Worm (Caenorhabditis elegans) whole organism, midembryonic: Measurements from ENCODE around the gene F58H1.8.
A peak's percentile ranks its signal among the peaks of the same experiment; 100 is the strongest.

Experiments used
- T22C8.4 ChIP-seq: fragments of 200-800 bp; sonication (Bioruptor generic); IDR thresholded peaks from 2 replicates; pipeline ENCODE4 v1.3.6; 2022; ENCODE audit warnings: missing genetic modification characterization, missing compliant biosample characterization
- cog-1 ChIP-seq: sonication (generic microtip); optimal IDR thresholded peaks from 2 replicates; lab custom pipeline; 2016; ENCODE audit warnings: missing genetic modification characterization, missing compliant biosample characterization
- flt-1 ChIP-seq: fragments of 200-800 bp; sonication (Bioruptor generic); IDR thresholded peaks from 2 replicates; pipeline ENCODE4 v1.3.6; 2022; ENCODE audit warnings: missing genetic modification characterization, missing compliant biosample characterization
- klf-2 ChIP-seq: fragments of 200-800 bp; sonication (Bioruptor generic); conservative IDR thresholded peaks from 2 replicates; pipeline ENCODE4 v1.3.6; 2022; ENCODE audit warnings: missing genetic modification reagents, missing genetic modification characterization, missing compliant biosample characterization
- med-1 ChIP-seq: sonication (generic microtip); optimal IDR thresholded peaks from 2 replicates; lab custom pipeline; 2017; ENCODE audit warnings: missing genetic modification characterization, mild to moderate bottlenecking, missing compliant biosample characterization, antibody characterized with exemption, missing genetic modification reagents; ENCODE audit not compliant: insufficient read depth
- ref-1 ChIP-seq: fragments of 200-800 bp; sonication (Bioruptor generic); conservative IDR thresholded peaks from 2 replicates; pipeline ENCODE4 v1.3.6; 2022; ENCODE audit warnings: missing genetic modification reagents, missing genetic modification characterization, missing compliant biosample characterization
- tab-1 ChIP-seq: fragments of 200-800 bp; sonication (Bioruptor generic); IDR thresholded peaks from 2 replicates; pipeline ENCODE4 v1.3.6; 2022; ENCODE audit warnings: missing genetic modification characterization, missing compliant biosample characterization
- ztf-23 ChIP-seq: fragments of 200-800 bp; sonication (Bioruptor generic); IDR thresholded peaks from 2 replicates; pipeline ENCODE4 v1.3.6; 2022; ENCODE audit warnings: missing genetic modification reagents, missing genetic modification characterization, missing compliant biosample characterization
- ztf-29 ChIP-seq: fragments of 200-800 bp; sonication (Bioruptor generic); IDR thresholded peaks from 2 replicates; pipeline ENCODE4 v1.3.6; 2022; ENCODE audit warnings: missing genetic modification reagents, missing genetic modification characterization, missing compliant biosample characterization

The F58H1.8 gene

DNA sequence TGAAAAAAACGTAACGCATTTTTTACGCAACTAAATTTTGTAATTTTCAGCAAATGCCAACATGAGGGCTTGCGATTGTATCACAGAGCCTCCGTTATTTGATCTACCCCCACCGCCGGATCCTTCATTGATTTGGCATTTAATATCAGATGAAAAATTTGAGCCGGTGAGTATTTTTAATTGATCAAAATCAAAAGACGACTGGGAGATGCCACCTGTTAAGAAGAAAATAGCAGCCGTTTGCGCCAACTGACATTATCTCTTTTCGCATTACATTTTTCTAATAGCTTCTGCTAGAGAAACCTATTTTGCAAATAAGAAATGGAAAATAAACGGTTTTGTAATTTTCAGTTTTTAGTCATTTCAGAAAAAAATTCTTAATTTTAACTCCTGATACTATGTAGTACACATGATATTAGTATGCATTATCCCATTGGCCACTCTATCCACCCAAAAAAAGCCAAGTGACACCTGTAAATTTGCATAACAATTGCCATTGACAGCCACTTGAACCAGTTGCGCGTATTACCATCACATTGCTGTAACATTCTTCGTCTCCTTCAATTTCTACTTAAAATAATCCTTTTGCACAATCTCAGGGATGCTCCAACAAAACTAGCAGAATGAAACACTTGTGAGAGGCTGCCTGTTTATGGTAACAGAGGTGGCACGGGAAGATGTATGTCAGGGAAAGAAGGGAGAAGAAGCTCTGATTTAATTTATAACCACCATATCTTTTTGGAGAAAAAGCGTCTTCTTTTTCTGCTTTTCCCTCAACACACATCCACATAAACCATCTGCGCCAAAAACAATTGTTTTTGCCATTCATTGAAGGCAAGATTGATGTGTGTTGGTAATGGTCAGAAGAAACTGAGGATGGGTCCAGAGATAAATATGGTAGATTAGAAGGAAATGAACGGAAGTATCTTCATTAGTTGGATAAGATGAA, 23.7 kb downstream of the F58H1.8 start, which contains the start of gene F58H1.5:
TSS of gene F58H1.5 (plus strand) at position 51 of the 949 bp plus-strand sequence.
- TF ChIP-seq T22C8.4 = no peak
- no peak for TF ChIP-seq med-1
- no peak for TF ChIP-seq cog-1 (tag; lab: Kevin White, UChicago)
- TF ChIP-seq tab-1 (GFP tag; lab: Robert Waterston, UW) = no peak
- no peak for TF ChIP-seq klf-2 (GFP tag; lab: Robert Waterston, UW)
- no peak for TF ChIP-seq ref-1
- TF ChIP-seq flt-1 (GFP tag; lab: Robert Waterston, UW) = no peak
- no peak for TF ChIP-seq ztf-29 (GFP tag; lab: Robert Waterston, UW)
- TF ChIP-seq ztf-23 (GFP tag; lab: Robert Waterston, UW) = no peak

DNA sequence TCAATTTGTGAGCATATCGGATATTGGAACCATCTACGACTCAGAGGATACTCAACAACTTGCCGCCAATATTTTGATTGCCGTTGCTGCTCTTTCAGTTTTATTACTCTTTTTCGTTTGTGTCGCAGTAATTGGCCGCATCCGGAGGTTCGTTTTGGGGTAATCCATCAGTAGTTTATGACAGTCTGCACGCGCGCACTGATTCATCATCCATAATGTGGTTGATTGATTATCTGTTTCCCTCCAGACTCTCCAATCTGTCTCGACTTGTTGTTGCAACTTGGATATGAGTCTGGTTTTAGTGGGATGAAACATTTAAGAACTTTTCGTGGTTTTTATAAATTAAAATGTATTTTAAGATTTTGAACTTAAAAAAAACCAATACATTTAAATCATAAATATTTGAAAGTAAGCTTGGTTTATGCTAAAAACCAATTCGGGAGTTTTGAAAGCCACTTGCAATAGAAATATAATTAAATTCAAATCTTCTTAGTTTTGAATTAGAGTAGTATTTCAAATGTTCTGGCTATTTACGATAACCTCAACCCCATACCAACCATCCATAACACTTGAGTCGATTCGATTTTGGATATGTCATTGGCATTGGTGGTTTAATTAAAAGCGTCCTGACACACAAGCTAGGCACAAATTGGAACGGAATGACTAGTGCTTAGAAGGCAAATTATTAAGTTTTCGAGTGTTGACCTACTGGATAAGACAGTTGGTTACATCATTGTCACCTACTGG, 25.3 kb downstream of the F58H1.8 start:
- TF ChIP-seq med-1 = no peak
- TF ChIP-seq klf-2 (GFP tag; lab: Robert Waterston, UW) = no peak
- TF ChIP-seq T22C8.4 = no peak
- no peak for TF ChIP-seq cog-1 (tag; lab: Kevin White, UChicago)
- TF ChIP-seq tab-1 (GFP tag; lab: Robert Waterston, UW) = no peak
- no peak for TF ChIP-seq ztf-23 (GFP tag; lab: Robert Waterston, UW)
- no peak for TF ChIP-seq flt-1 (GFP tag; lab: Robert Waterston, UW)

DNA sequence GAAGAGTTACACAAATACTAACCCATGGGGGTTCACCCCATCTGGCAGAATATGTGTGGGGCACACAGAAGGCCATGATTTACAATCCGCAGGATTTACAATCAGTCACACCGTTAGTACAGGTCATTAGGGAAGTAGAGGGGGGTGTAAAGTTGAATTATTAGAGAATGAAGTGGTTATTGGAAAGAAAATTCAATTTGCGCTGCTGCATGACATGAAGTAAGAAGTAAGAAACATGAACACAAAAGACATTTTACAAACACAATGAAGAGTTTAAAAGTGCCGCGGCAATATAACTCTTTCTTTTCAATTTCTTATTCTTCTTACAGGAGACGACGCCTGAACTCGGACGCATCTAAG, 25.9 kb downstream of the F58H1.8 start:
- no peak for TF ChIP-seq ztf-29 (GFP tag; lab: Robert Waterston, UW)
- no peak for TF ChIP-seq tab-1 (GFP tag; lab: Robert Waterston, UW)
- no peak for TF ChIP-seq flt-1 (GFP tag; lab: Robert Waterston, UW)
- no peak for TF ChIP-seq ref-1
- no peak for TF ChIP-seq klf-2 (GFP tag; lab: Robert Waterston, UW)
- TF ChIP-seq T22C8.4 = no peak
- TF ChIP-seq cog-1 (tag; lab: Kevin White, UChicago) = no peak
- no peak for TF ChIP-seq ztf-23 (GFP tag; lab: Robert Waterston, UW)
- no peak for TF ChIP-seq med-1

DNA sequence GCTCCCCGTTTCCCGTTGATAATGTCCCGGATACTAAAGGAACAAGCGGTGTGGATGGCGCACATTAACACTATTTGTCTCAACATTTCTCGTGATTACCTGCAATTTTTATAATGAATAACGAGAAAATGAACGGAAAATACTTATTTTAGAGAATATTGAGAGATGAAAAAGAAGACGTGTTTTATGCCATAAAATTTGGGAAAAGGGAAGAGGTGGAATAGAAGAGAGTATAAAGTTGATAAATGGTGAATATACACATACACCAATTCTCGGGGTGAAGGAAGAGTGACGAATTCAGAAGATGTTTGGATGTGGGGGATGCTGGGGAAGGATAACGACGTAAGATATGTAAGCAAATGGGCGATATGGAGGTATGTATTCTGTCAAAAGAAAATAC, 29.8 kb downstream of the F58H1.8 start, which contains the start of gene F58H1.7:
TSS of gene F58H1.7 (minus strand) at position 101 of the 400 bp plus-strand sequence.
- TF ChIP-seq tab-1 (GFP tag; lab: Robert Waterston, UW) (no peak), med-1 (no peak), ztf-23 (GFP tag; lab: Robert Waterston, UW) (no peak), T22C8.4 (no peak), flt-1 (GFP tag; lab: Robert Waterston, UW) (no peak), ref-1 (no peak), cog-1 (tag; lab: Kevin White, UChicago) (no peak), ztf-29 (GFP tag; lab: Robert Waterston, UW) (no peak), klf-2 (GFP tag; lab: Robert Waterston, UW) (no peak)

DNA sequence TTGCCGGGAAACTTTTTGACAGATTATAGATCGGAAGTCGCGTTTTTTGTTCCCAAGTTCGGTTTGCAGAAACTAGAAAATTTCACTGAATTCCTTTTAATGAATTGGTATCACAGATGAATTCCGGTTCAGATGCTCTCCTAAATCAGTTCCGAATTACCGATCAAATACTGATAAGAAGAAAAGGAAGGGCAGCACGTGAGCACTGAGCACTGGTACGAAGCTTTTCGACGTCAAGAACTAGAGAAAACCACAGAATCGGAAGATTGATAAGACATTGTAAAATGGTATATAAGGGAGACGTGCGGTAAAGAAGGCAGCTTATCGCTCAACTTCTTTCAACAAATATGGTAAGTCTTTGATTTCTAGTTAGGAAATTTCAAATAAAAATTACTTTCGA, 40.3 kb downstream of the F58H1.8 start, which contains the start of gene cpr-1:
TSS of gene cpr-1 (plus strand) at position 319 of the 400 bp plus-strand sequence.
- TF ChIP-seq klf-2 (GFP tag; lab: Robert Waterston, UW) = no peak
- TF ChIP-seq ztf-23 (GFP tag; lab: Robert Waterston, UW) = no peak
- no peak for TF ChIP-seq T22C8.4
- no peak for TF ChIP-seq tab-1 (GFP tag; lab: Robert Waterston, UW)

DNA sequence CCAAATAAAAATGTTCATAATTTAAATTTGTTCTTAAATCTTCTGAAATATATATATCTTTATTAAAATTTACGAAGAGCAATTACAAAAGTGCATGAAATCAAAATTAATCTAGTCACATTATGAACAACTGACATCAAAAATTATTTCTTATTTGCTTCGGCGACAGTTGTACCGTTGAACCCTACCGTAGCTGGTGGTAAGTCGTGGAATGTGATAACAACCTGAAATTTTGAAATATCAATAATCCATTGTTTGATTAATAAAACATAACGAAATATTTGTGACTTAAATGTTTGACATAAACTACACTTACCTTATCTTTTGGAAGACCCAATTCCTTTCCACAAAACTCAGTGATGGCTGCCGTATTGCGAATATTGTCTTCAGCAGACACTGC, 41.8 kb downstream of the F58H1.8 start:
- TF ChIP-seq ztf-23 (GFP tag; lab: Robert Waterston, UW) (no peak), cog-1 (tag; lab: Kevin White, UChicago) (no peak), T22C8.4 (no peak)

DNA sequence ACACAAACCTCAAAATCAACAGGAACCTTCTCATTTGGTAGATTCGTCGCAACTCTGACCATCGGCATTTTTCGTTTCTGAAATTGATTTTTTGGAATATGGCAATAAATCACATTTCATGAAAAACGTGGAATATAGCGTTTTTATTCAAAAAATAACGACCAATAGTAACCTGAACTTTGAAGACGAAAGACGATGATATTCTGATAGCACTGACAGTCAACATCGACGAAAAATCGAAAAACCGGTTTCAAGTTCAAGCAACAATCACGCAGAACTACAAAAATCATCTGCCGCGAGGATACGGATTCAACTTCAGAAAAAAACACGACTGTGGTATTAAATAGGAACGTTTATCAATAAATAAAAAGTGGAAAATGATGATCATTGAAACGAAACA, 43.2 kb downstream of the F58H1.8 start, which contains the start of gene mif-2:
TSS of gene mif-2 (minus strand) at position 281 of the 400 bp plus-strand sequence.
- TF ChIP-seq flt-1 (GFP tag; lab: Robert Waterston, UW) (no peak), med-1 (no peak), T22C8.4 (no peak), tab-1 (GFP tag; lab: Robert Waterston, UW) (no peak), ztf-29 (GFP tag; lab: Robert Waterston, UW) (no peak), ref-1 (no peak)

DNA sequence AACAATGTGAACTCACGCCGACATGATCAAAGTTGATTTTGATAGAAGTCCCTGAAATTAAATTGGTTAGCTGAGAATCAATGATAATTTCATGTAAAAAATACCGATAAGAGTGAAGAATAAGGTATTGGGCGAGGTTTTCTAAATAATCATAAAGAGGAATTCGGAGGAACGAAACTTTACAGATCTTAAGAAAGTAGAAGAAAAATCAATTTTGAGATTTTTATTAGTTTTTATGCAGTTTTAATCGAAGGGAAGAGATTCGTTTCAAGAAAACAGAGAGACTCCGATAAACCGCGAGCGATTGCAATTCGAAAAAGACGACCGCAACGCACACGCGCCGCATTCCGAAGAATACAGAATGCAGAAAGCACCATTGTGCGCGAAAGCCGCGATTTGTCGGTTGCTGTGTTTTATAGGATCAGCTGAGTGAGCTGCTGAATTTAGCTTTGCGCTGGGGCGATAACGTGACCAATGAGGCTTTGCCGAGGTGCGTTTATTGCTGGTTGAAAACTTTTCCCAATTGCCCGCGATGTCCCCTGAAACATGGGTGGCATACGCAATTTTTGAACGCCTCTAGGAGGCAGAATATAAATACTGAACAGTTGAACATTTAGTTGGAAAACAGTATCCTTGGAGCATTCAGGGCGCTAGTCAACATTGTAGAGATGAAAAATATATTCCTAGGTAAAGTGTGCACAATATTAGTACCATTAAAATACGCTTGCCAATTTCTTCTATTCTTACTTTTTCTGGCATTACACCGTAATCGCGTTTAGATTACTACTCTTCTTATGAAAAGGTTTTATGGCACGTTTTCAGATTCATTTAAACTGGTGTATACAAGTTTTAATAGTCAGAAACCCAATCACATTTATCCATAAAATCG, 45.0 kb downstream of the F58H1.8 start, which contains the start of gene snr-4:
TSS of gene snr-4 (minus strand) at position 51 of the 889 bp plus-strand sequence.
- TF ChIP-seq ztf-23 (GFP tag; lab: Robert Waterston, UW) = peak; percentile 75; the same call in 1 of the 2 replicates
- peak; percentile 94 for TF ChIP-seq ztf-29 (GFP tag; lab: Robert Waterston, UW)
- peak; percentile 28 for TF ChIP-seq cog-1 (tag; lab: Kevin White, UChicago)
- peak; percentile 41; the same call in 1 of the 2 replicates for TF ChIP-seq ref-1
- 0 out of 2 replicates have a peak, but pooled peaks have one; percentile 72 for TF ChIP-seq tab-1 (GFP tag; lab: Robert Waterston, UW)
- peak; percentile 87 for TF ChIP-seq flt-1 (GFP tag; lab: Robert Waterston, UW)
- TF ChIP-seq T22C8.4 = no peak
- no peak for TF ChIP-seq med-1

DNA sequence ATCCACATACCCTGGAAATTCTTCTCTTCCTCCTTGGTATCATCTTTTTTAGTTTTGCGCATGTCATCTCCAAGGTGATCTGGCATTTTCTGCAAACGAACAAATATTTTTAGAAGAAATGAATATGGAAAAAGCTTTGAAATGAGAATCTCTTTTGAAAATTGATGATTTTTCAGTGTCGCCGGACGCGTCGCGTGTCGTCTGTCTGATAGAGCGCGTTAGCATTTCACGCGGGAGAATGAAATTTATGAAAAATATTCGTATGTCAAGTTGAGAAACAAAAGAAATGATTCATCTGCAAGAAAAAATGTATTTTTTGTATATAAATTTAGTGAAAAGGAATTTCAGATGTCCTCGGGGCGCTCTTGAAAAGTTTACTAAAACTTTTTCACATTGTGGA, 47.4 kb downstream of the F58H1.8 start, which contains the start of gene rpt-1:
TSS of gene rpt-1 (minus strand) at position 89 of the 400 bp plus-strand sequence.
- TF ChIP-seq med-1 (no peak), flt-1 (GFP tag; lab: Robert Waterston, UW) (0 out of 2 replicates have a peak, but pooled peaks have one; percentile 26)
